Fruit fly (Drosophila melanogaster) whole organism, wandering third instar larva: ENCODE measurements around the gene CG16953.

Source experiments
- Abd-B ChIP-seq: fragments of >200 bp; optimal IDR thresholded peaks from 2 replicates; lab custom pipeline; 2017; ENCODE audit warnings: missing biosample characterization, missing genetic modification characterization
- CG9705 ChIP-seq: fragments of 200-800 bp; sonication (Bioruptor generic); optimal IDR thresholded peaks from 2 replicates; lab custom pipeline; 2018; ENCODE audit warnings: missing biosample characterization, mild to moderate bottlenecking, missing genetic modification characterization
- Dfd ChIP-seq: fragments of >200 bp; optimal IDR thresholded peaks from 2 replicates; lab custom pipeline; 2017; ENCODE audit warnings: missing biosample characterization, missing genetic modification characterization
- Hr78 ChIP-seq: fragments of >200 bp; optimal IDR thresholded peaks from 2 replicates; lab custom pipeline; 2017; ENCODE audit warnings: missing biosample characterization, missing genetic modification characterization
- Hr83 ChIP-seq: fragments of 200-300 bp; sonication (Bioruptor generic); optimal IDR thresholded peaks from 2 replicates; lab custom pipeline; 2016; ENCODE audit warnings: missing biosample characterization, mild to moderate bottlenecking, missing genetic modification characterization, moderate library complexity; ENCODE audit not compliant: poor library complexity, severe bottlenecking
- Jra ChIP-seq: sonication (Bioruptor generic); optimal IDR thresholded peaks from 2 replicates; lab custom pipeline; 2016; ENCODE audit warnings: missing biosample characterization, missing genetic modification characterization
- OdsH ChIP-seq: fragments of 200-800 bp; sonication (Bioruptor generic); optimal IDR thresholded peaks from 2 replicates; lab custom pipeline; 2016; ENCODE audit warnings: missing biosample characterization, mild to moderate bottlenecking, missing genetic modification characterization
- Sp1 ChIP-seq: fragments of 200-800 bp; sonication (Bioruptor generic); optimal IDR thresholded peaks from 3 replicates; lab custom pipeline; 2019; ENCODE audit warnings: missing biosample characterization, mild to moderate bottlenecking, missing genetic modification characterization, moderate library complexity
- br ChIP-seq: fragments of 200-800 bp; sonication (Bioruptor generic); optimal IDR thresholded peaks from 2 replicates; lab custom pipeline; 2016; ENCODE audit warnings: missing biosample characterization, missing genetic modification characterization
- fru ChIP-seq: fragments of 200-800 bp; sonication (Bioruptor generic); optimal IDR thresholded peaks from 3 replicates; lab custom pipeline; 2016; ENCODE audit warnings: missing biosample characterization, mild to moderate bottlenecking, missing genetic modification characterization
- lola ChIP-seq: fragments of >200 bp; optimal IDR thresholded peaks from 2 replicates; lab custom pipeline; 2017; ENCODE audit warnings: missing biosample characterization, missing genetic modification characterization
- psq ChIP-seq: fragments of 200-800 bp; sonication (Bioruptor generic); optimal IDR thresholded peaks from 3 replicates; lab custom pipeline; 2017; ENCODE audit warnings: missing biosample characterization, mild to moderate bottlenecking, missing genetic modification characterization, moderate library complexity
- sv ChIP-seq: fragments of 200-800 bp; sonication (Bioruptor generic); optimal IDR thresholded peaks from 3 replicates; lab custom pipeline; 2016; ENCODE audit warnings: missing biosample characterization, missing genetic modification characterization
- usp ChIP-seq: fragments of >200 bp; optimal IDR thresholded peaks from 2 replicates; lab custom pipeline; 2017; ENCODE audit warnings: missing biosample characterization, missing genetic modification characterization

dm6 chr3R:20608199-20608598 lies 22.6 kb upstream of the CG16953 start:
- no peak for TF ChIP-seq br (GFP tag; lab: Kevin White, UChicago)
- TF ChIP-seq Hr83 (GFP tag; lab: Kevin White, UChicago) = no peak
- no peak for TF ChIP-seq sv
- TF ChIP-seq Sp1 = no peak
- TF ChIP-seq usp (GFP tag; lab: Kevin White, UChicago) = no peak
- no peak for TF ChIP-seq OdsH (GFP tag; lab: Kevin White, UChicago)
- TF ChIP-seq Dfd (GFP tag; lab: Kevin White, UChicago) = peak; percentile 96
- no peak for TF ChIP-seq Hr78
- TF ChIP-seq fru (GFP tag; lab: Kevin White, UChicago) = no peak
- no peak for TF ChIP-seq lola (GFP tag; lab: Kevin White, UChicago)
- no peak for TF ChIP-seq CG9705 (GFP tag; lab: Kevin White, UChicago)
- TF ChIP-seq psq (GFP tag; lab: Kevin White, UChicago) = no peak
- TF ChIP-seq Abd-B (GFP tag; lab: Kevin White, UChicago) = no peak
- TF ChIP-seq Jra (GFP tag; lab: Kevin White, UChicago) = no peak
